Worm (Caenorhabditis elegans) whole organism, late embryonic: Measurements from ENCODE around the gene F54H5.14.
"Not testable (repeated sequence)": the region's sequence is repeated elsewhere in the genome, so short reads cannot be mapped to it uniquely, and the experiment has no call there.

ENCODE experiments used
- F13H6.1 ChIP-seq: sonication (generic microtip); optimal IDR thresholded peaks from 2 replicates; lab custom pipeline; 2016; ENCODE audit warnings: missing genetic modification characterization, missing compliant biosample characterization
- K09A11.1 ChIP-seq: sonication (generic microtip); optimal IDR thresholded peaks from 2 replicates; lab custom pipeline; 2017; ENCODE audit warnings: antibody characterized with exemption, mild to moderate bottlenecking, missing genetic modification characterization, missing compliant biosample characterization; ENCODE audit not compliant: insufficient read depth
- Y22D7AL.16 ChIP-seq: sonication (generic microtip); optimal IDR thresholded peaks from 2 replicates; lab custom pipeline; 2016; ENCODE audit warnings: missing genetic modification characterization, missing compliant biosample characterization
- ahr-1 ChIP-seq: sonication (generic microtip); optimal IDR thresholded peaks from 2 replicates; lab custom pipeline; 2016; ENCODE audit warnings: missing genetic modification characterization, missing compliant biosample characterization
- ama-1 ChIP-seq: fragments of 150-350 bp; optimal IDR thresholded peaks from 2 replicates; lab custom pipeline; 2014
- ceh-14 ChIP-seq: sonication (generic microtip); optimal IDR thresholded peaks from 2 replicates; lab custom pipeline; 2016; ENCODE audit warnings: missing genotype, missing genetic modification characterization, missing compliant biosample characterization
- ceh-18 ChIP-seq: sonication (generic microtip); optimal IDR thresholded peaks from 2 replicates; lab custom pipeline; 2016; ENCODE audit warnings: missing genetic modification characterization, missing compliant biosample characterization
- ceh-19 ChIP-seq: fragments of 200-800 bp; sonication (Bioruptor generic); optimal IDR thresholded peaks from 2 replicates; lab custom pipeline; 2018; ENCODE audit warnings: mild to moderate bottlenecking, missing genetic modification characterization, missing compliant biosample characterization
- ceh-31 ChIP-seq: sonication (generic microtip); optimal IDR thresholded peaks from 2 replicates; lab custom pipeline; 2016; ENCODE audit warnings: missing genetic modification characterization, missing compliant biosample characterization
- ceh-34 ChIP-seq: sonication (generic microtip); optimal IDR thresholded peaks from 2 replicates; lab custom pipeline; 2016; ENCODE audit warnings: mild to moderate bottlenecking, missing genetic modification characterization, missing compliant biosample characterization
- ceh-45 ChIP-seq: fragments of 200-800 bp; sonication (Bioruptor generic); IDR thresholded peaks from 2 replicates; pipeline ENCODE4 v1.3.6; 2022; ENCODE audit warnings: missing genetic modification reagents, missing genetic modification characterization, missing compliant biosample characterization
- ceh-6 ChIP-seq: fragments of 200-800 bp; sonication (Bioruptor generic); optimal IDR thresholded peaks from 2 replicates; lab custom pipeline; 2018; ENCODE audit warnings: mild to moderate bottlenecking, missing genetic modification characterization, missing compliant biosample characterization
- che-1 ChIP-seq: sonication (generic microtip); optimal IDR thresholded peaks from 2 replicates; lab custom pipeline; 2016; ENCODE audit warnings: mild to moderate bottlenecking, missing genetic modification characterization, missing compliant biosample characterization
- dve-1 ChIP-seq: sonication (generic microtip); optimal IDR thresholded peaks from 2 replicates; lab custom pipeline; 2017; ENCODE audit warnings: antibody characterized with exemption, mild to moderate bottlenecking, missing genetic modification characterization, missing compliant biosample characterization
- elt-2 ChIP-seq: sonication (generic microtip); optimal IDR thresholded peaks from 2 replicates; lab custom pipeline; 2016; ENCODE audit warnings: missing genetic modification reagents, missing genetic modification characterization, missing compliant biosample characterization
- elt-4 ChIP-seq: sonication (generic microtip); optimal IDR thresholded peaks from 2 replicates; lab custom pipeline; 2016; ENCODE audit warnings: missing genetic modification characterization, missing compliant biosample characterization
- fax-1 ChIP-seq: sonication (generic microtip); optimal IDR thresholded peaks from 2 replicates; lab custom pipeline; 2016; ENCODE audit warnings: missing genotype, missing genetic modification characterization, missing compliant biosample characterization
- fkh-10 ChIP-seq: fragments of 150-350 bp; optimal IDR thresholded peaks from 2 replicates; lab custom pipeline; 2014; ENCODE audit warnings: missing biosample characterization, missing genetic modification reagents, missing genetic modification characterization
- hlh-13 ChIP-seq: fragments of 200-800 bp; sonication (Bioruptor generic); optimal IDR thresholded peaks from 2 replicates; lab custom pipeline; 2018; ENCODE audit warnings: mild to moderate bottlenecking, missing genetic modification characterization, missing compliant biosample characterization
- hlh-8 ChIP-seq: sonication (generic microtip); optimal IDR thresholded peaks from 2 replicates; lab custom pipeline; 2016; ENCODE audit warnings: missing genotype, missing genetic modification characterization, missing compliant biosample characterization
- lin-11 ChIP-seq: fragments of 200-800 bp; sonication (Bioruptor generic); optimal IDR thresholded peaks from 2 replicates; lab custom pipeline; 2018; ENCODE audit warnings: mild to moderate bottlenecking, missing genetic modification characterization, missing compliant biosample characterization
- nfya-1 ChIP-seq: sonication (generic microtip); optimal IDR thresholded peaks from 2 replicates; lab custom pipeline; 2017; ENCODE audit warnings: missing genetic modification characterization, mild to moderate bottlenecking, missing compliant biosample characterization, antibody characterized with exemption, moderate library complexity
- nhr-11 ChIP-seq: fragments of 150-350 bp; optimal IDR thresholded peaks from 2 replicates; lab custom pipeline; 2014; ENCODE audit warnings: missing biosample characterization, missing genetic modification characterization
- nhr-232 ChIP-seq: sonication (generic microtip); optimal IDR thresholded peaks from 2 replicates; lab custom pipeline; 2016; ENCODE audit warnings: missing genetic modification characterization, missing compliant biosample characterization
- npax-4 ChIP-seq: sonication (generic microtip); optimal IDR thresholded peaks from 2 replicates; lab custom pipeline; 2016; ENCODE audit warnings: missing genetic modification characterization, missing compliant biosample characterization
- pax-1 ChIP-seq: fragments of 150-350 bp; optimal IDR thresholded peaks from 2 replicates; lab custom pipeline; 2014; ENCODE audit warnings: missing biosample characterization, missing genetic modification characterization
- pha-2 ChIP-seq: sonication (generic microtip); optimal IDR thresholded peaks from 2 replicates; lab custom pipeline; 2017; ENCODE audit warnings: mild to moderate bottlenecking, missing genetic modification characterization, missing compliant biosample characterization
- pros-1 ChIP-seq: fragments of 150-350 bp; optimal IDR thresholded peaks from 2 replicates; lab custom pipeline; 2014; ENCODE audit warnings: missing biosample characterization, missing genetic modification reagents, missing genetic modification characterization
- ref-2 ChIP-seq: sonication (generic microtip); optimal IDR thresholded peaks from 2 replicates; lab custom pipeline; 2016; ENCODE audit warnings: missing genetic modification characterization, missing compliant biosample characterization
- sdc-2 ChIP-seq: sonication (generic microtip); optimal IDR thresholded peaks from 2 replicates; lab custom pipeline; 2016; ENCODE audit warnings: missing genotype, missing genetic modification characterization, missing compliant biosample characterization
- sox-4 ChIP-seq: sonication (generic microtip); optimal IDR thresholded peaks from 2 replicates; lab custom pipeline; 2017; ENCODE audit warnings: mild to moderate bottlenecking, missing genetic modification characterization, inconsistent platforms, missing compliant biosample characterization
- syd-9 ChIP-seq: sonication (generic microtip); optimal IDR thresholded peaks from 2 replicates; lab custom pipeline; 2016; ENCODE audit warnings: mild to moderate bottlenecking, missing genetic modification characterization, moderate library complexity, missing compliant biosample characterization
- tbx-2 ChIP-seq: sonication (generic microtip); optimal IDR thresholded peaks from 2 replicates; lab custom pipeline; 2016; ENCODE audit warnings: missing genetic modification characterization, missing compliant biosample characterization
- ttx-3 ChIP-seq: sonication (generic microtip); optimal IDR thresholded peaks from 2 replicates; lab custom pipeline; 2016; ENCODE audit warnings: missing genetic modification reagents, missing genetic modification characterization, missing compliant biosample characterization
- unc-42 ChIP-seq: sonication (generic microtip); optimal IDR thresholded peaks from 2 replicates; lab custom pipeline; 2016; ENCODE audit warnings: missing genotype, missing genetic modification characterization, missing compliant biosample characterization
- unc-86 ChIP-seq: sonication (generic microtip); optimal IDR thresholded peaks from 2 replicates; lab custom pipeline; 2016; ENCODE audit warnings: missing genetic modification characterization, missing compliant biosample characterization
- ztf-16 ChIP-seq: sonication (generic microtip); optimal IDR thresholded peaks from 2 replicates; lab custom pipeline; 2017; ENCODE audit warnings: missing genetic modification characterization, missing compliant biosample characterization

F54H5.14 gene

DNA sequence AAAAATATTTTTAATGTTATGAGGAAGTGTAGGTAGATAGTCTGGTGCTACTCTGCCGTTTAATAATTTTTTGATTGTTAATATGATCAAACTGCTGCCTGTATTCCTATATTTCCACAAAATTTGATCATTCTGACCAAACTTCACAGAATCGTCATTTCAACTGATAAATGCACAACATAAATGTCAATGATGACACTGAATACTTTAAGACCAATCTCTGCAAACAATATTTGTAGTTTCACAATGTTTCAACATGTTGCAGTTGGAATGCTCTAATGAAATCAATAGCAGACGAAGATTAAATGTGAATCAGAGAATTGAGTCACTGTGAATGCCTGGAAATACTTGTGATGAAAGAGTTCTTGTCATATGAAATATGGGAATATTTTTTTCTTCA lies 4.6 kb upstream of the F54H5.14 start:
- TF ChIP-seq pha-2 (tag; lab: Kevin White, UChicago) (no peak), unc-86 (tag; lab: Kevin White, UChicago) (no peak), ceh-6 (no peak), ceh-14 (tag; lab: Kevin White, UChicago) (no peak), fax-1 (no peak)

DNA sequence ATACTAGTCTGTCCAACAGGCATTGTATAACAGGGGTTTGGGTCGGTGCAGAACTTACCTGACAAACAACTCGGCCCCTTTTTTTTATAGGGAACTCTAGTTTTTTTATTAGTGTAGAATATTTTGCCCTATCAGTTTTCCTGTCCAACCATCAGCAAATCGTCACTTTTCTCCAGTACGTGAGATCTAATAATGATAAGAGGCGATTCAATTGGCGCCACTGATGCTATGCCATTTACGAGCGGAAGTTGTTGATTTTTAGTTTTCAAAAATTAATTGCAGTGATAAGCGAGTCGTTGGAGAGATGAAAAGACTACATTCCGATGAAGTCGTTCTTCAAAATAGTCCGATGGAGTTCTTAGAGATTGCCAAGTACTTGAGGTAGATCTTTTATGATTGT lies 3.2 kb upstream of the F54H5.14 start:
- TF ChIP-seq ahr-1 (tag; lab: Kevin White, UChicago), result no peak
- TF ChIP-seq F13H6.1, result no peak
- no peak for TF ChIP-seq che-1 (tag; lab: Kevin White, UChicago)
- no peak for TF ChIP-seq unc-86 (tag; lab: Kevin White, UChicago)
- TF ChIP-seq pros-1 (tag; lab: Kevin White, UChicago), result no peak
- no peak for TF ChIP-seq syd-9 (tag; lab: Kevin White, UChicago)
- no peak for TF ChIP-seq elt-2
- no peak for TF ChIP-seq tbx-2 (tag; lab: Kevin White, UChicago)
- TF ChIP-seq pax-1, result no peak
- no peak for TF ChIP-seq ttx-3 (tag; lab: Kevin White, UChicago)
- TF ChIP-seq ceh-31, result no peak
- no peak for TF ChIP-seq ref-2 (tag; lab: Kevin White, UChicago)
- no peak for TF ChIP-seq hlh-13 (GFP tag; lab: Kevin White, UChicago)
- no peak for TF ChIP-seq nhr-232 (tag; lab: Kevin White, UChicago)
- TF ChIP-seq dve-1 (tag; lab: Kevin White, UChicago), result no peak
- TF ChIP-seq unc-42 (tag; lab: Kevin White, UChicago), result no peak
- TF ChIP-seq sox-4 (tag; lab: Kevin White, UChicago), result no peak
- TF ChIP-seq ama-1 (lab: Kevin White, UChicago), result no peak
- no peak for TF ChIP-seq lin-11 (tag; lab: Kevin White, UChicago)
- TF ChIP-seq, all 69 proteins: peak for 0

DNA sequence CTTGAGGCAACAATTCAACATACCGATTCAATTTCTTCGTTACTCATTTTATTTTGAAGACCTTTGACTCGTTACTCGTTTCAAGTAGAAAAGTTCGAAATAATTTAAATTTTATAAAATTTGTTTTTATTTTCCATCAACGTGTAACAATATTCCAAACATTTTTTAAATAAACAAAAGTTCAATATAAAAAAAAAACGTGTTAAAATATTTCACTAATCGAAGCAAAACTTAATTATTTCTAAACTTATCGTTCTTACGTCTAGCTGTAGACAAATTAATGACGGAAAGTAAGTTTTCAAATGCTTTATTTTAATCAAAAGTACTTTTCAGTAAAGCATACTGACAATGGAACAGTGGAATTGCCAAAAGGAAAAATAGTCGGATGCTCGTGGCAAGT lies 2.0 kb upstream of the F54H5.14 start, which contains the start of the genes F54H5.5 and F54H5.2:
Gene F54H5.5 (minus strand): TSS at position 101 of the 400 bp plus-strand sequence.
Gene F54H5.2 (plus strand): TSS at position 303 of the 400 bp plus-strand sequence.
- TF ChIP-seq npax-4; ceh-34 (tag; lab: Kevin White, UChicago); hlh-8: not testable (repeated sequence)

ce11 chrII:6621886-6622285 lies 3.3 kb downstream of the F54H5.14 start, which contains the start of gene F54H5.3:
Gene F54H5.3 (plus strand): TSS chrII:6622186.
- TF ChIP-seq Y22D7AL.16 (no peak), che-1 (tag; lab: Kevin White, UChicago) (no peak), ceh-18 (tag; lab: Kevin White, UChicago) (no peak), nfya-1 (tag; lab: Kevin White, UChicago) (no peak), elt-4 (no peak), pros-1 (tag; lab: Kevin White, UChicago) (no peak), K09A11.1 (tag; lab: Kevin White, UChicago) (no peak), sdc-2 (tag; lab: Kevin White, UChicago) (no peak), lin-11 (tag; lab: Kevin White, UChicago) (no peak), nhr-11 (tag; lab: Kevin White, UChicago) (no peak), fkh-10 (GFP tag; lab: Kevin White, UChicago) (no peak), ceh-14 (tag; lab: Kevin White, UChicago) (no peak), ceh-19 (no peak), ztf-16 (tag; lab: Kevin White, UChicago) (no peak), ceh-6 (no peak), ceh-45 (no peak)
